Fruit fly (Drosophila melanogaster): ENCODE measurements around the gene Droj2.

Gene Droj2

DNA sequence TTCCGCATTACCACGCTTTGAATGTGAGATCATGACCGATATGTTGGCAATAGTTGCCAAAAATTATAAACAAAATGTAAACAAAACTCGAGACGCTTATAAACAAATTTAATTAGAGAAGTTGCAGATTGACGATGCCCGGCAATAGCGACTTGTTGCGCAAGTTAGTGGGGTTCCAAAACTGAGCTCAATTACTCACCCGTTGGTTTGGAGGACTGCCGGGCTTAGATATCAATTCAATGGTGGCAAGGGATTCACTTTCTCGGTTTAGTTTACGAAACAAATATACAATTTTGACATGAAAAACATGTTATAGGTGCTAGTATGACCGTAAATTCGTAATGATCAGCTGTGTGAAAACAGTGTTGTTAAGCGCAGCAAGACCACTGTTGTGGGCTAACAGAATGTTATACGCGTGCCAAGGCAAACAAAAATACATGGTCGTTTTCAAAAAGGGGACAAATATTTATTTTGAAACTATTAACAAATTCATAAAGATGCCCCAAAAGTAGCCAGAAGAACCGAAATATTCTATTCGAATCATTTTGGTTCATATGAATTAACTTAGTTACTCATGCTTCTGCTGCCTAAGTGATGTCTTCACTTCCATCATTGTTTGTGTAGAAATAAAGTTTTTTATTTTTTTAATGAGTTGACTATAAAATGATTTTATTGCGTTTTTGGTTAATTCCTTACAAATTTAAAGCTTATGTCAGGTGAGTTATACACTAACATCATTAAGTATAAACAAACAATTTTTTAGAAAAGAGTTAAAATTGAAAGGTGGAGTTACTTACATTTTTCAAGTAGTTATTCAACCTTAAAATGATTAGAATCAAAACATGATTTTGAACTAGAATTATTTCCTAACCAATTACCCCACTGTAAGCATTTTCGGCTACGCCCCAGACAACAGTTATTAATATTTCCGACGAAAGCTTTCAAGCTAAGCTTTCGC lies 15.1 kb upstream of the Droj2 start, which contains the start of gene Elp6 (continued):
- TF ChIP-seq CG9876 (GFP tag; optimal IDR thresholded peaks at IDR 0.05) (no peak), Jarid2 (GFP tag; optimal IDR thresholded peaks at IDR 0.05) (peak; percentile 25), CG9817 (tag; optimal IDR thresholded peaks at IDR 0.05) (peak; percentile 59), CG12104 (GFP tag; optimal IDR thresholded peaks at IDR 0.05) (peak; percentile 72), Dad (GFP tag; optimal IDR thresholded peaks at IDR 0.05) (no peak), Gug (GFP tag; IDR thresholded peaks at IDR 0.05) (peak; percentile 53; the same call in 2 of the 4 replicates), croc (GFP tag; conservative IDR thresholded peaks at IDR 0.05) (no peak), CG32767 (GFP tag; IDR thresholded peaks at IDR 0.05) (peak; percentile 52; the same call in 1 of the 2 replicates), cato (GFP tag; optimal IDR thresholded peaks at IDR 0.05; ENCODE audit: borderline replicate concordance) (peak; percentile 55), vnd (GFP tag; IDR thresholded peaks at IDR 0.05; ENCODE audit: partially characterized antibody) (no peak), az2 (GFP tag; optimal IDR thresholded peaks at IDR 0.05) (peak; percentile 53), cad (GFP tag; optimal IDR thresholded peaks at IDR 0.05) (no peak), CG15073 (GFP tag; optimal IDR thresholded peaks at IDR 0.05) (no peak), HmgZ (tag; optimal IDR thresholded peaks at IDR 0.05) (no peak)

DNA sequence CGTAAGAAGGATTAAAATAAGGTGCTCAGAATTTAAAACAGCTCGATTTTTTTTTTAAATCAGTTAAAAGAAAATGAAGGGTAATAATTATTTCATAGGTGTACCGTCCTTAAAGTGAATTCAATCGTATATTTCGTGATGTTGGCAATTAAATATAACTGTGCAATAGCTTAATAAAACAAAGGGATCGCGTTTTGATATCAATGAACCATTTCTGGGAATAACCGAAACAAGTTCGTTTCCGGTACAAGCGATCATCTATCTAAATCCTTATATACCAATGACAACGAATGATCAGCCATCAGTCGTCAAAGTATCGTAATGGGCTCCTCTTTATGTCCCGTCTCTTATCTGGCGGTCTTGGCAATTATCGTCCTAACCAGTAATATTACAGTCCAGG lies 12.6 kb upstream of the Droj2 start, which contains the start of gene CheA87a:
Gene CheA87a, plus strand, starts transcription at position 301 of the 400 bp plus-strand sequence.
- no peak for TF ChIP-seq chif (GFP tag; optimal IDR thresholded peaks at IDR 0.05)
- TF ChIP-seq CG9215 (GFP tag; IDR thresholded peaks at IDR 0.05): no peak

DNA sequence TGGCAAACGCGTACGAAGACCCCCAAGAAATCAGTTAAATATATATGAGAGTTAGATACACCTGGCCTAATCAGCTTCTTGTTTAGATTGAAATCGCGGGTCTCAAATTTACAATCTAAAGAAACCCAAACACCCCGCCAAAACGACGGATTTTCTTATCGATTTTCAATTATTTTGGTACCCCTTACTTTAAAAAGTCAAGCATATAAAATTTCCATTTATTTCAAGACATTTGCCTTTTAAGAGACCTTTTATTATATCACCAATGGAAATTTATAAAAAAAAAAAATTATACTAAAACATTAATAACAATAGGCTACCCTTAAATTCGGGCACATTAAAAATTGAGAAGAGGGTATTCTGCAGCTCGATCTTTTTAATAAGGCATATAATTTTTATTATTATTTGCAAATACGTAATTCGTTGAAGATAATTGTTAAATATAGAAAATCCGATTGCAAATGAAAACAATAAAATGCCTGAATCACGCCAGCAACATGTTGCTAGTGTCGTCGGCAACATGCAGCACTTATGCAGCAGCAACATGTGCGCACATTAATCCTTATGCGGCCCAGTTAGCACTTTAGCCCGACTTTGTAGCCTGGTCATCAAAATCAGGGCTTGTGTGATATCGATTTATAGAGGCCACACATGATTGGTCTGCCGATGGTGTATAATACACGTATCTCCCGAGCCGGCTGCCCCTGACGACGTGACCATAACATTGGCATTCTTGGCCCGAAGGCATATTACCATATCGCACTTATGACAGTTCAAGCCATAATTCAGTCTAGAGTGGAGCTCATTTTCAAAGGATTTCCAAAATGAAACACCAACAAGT lies 9.8 kb upstream of the Droj2 start, which contains the start of the genes Lip3 and CG34309:
Gene Lip3, minus strand, starts transcription at position 65 of the 841 bp plus-strand sequence.
Gene CG34309, plus strand, starts transcription at position 791 of the 841 bp plus-strand sequence.
- TF ChIP-seq Dek (tag; optimal IDR thresholded peaks at IDR 0.05) (peak; percentile 17), lola (GFP tag; optimal IDR thresholded peaks at IDR 0.05) (no peak), CG18599 (GFP tag; optimal IDR thresholded peaks at IDR 0.05) (peak; percentile 18), esg (GFP tag; conservative IDR thresholded peaks at IDR 0.05) (no peak), sens (GFP tag) (no peak), chm (GFP tag; IDR thresholded peaks at IDR 0.05) (no peak), CG7963 (GFP tag; IDR thresholded peaks at IDR 0.05; ENCODE audit: partially characterized antibody) (no peak), phol (tag; optimal IDR thresholded peaks at IDR 0.05) (no peak), sob (GFP tag; IDR thresholded peaks at IDR 0.05) (no peak), CG7786 (GFP tag; optimal IDR thresholded peaks at IDR 0.05) (no peak), sim (GFP tag; IDR thresholded peaks at IDR 0.05) (no peak), CG16779 (GFP tag; IDR thresholded peaks at IDR 0.05) (no peak), gem (tag; optimal IDR thresholded peaks at IDR 0.05) (peak; percentile 39), Dad (GFP tag; optimal IDR thresholded peaks at IDR 0.05) (no peak), Gug (GFP tag; IDR thresholded peaks at IDR 0.05) (no peak), zen (tag; optimal IDR thresholded peaks at IDR 0.05) (no peak), pum (GFP tag; optimal IDR thresholded peaks at IDR 0.05) (no peak), bowl (GFP tag; IDR thresholded peaks at IDR 0.05) (no peak), CG8281 (tag; optimal IDR thresholded peaks at IDR 0.05) (no peak), crp (GFP tag; optimal IDR thresholded peaks at IDR 0.05) (no peak), Max (GFP tag; optimal IDR thresholded peaks at IDR 0.05) (no peak), CG14050 (GFP tag; IDR thresholded peaks at IDR 0.05) (no peak), gce (GFP tag; IDR thresholded peaks at IDR 0.05) (no peak), bigmax (GFP tag; optimal IDR thresholded peaks at IDR 0.05) (no peak), CG2120 (GFP tag; optimal IDR thresholded peaks at IDR 0.05) (peak; percentile 24), slp2 (GFP tag; optimal IDR thresholded peaks at IDR 0.05) (no peak), stwl (tag; optimal IDR thresholded peaks at IDR 0.05) (no peak), CG11560 (tag; IDR thresholded peaks at IDR 0.05) (no peak), abd-A (tag; optimal IDR thresholded peaks at IDR 0.05) (no peak), hbn (GFP tag; IDR thresholded peaks at IDR 0.05; ENCODE audit: partially characterized antibody) (no peak)
